Fruit fly (Drosophila melanogaster): ENCODE data around the gene loh.
A peak's percentile ranks its signal among the peaks of the same experiment; 100 is the strongest.

loh gene

dm6 chr2L:10466865-10467270, 24.5 kb downstream of the loh start (continued):
- TF ChIP-seq CG6254 (GFP tag; optimal IDR thresholded peaks at IDR 0.05) (peak; percentile 65), E2f1 (GFP tag; IDR thresholded peaks at IDR 0.05) (peak; percentile 26; the same call in 1 of the 2 replicates), ham (GFP tag; IDR thresholded peaks at IDR 0.05) (no peak), CG14441 (GFP tag; IDR thresholded peaks at IDR 0.05) (no peak), pita (GFP tag; optimal IDR thresholded peaks at IDR 0.05) (no peak), CG15696 (tag; optimal IDR thresholded peaks at IDR 0.05) (peak; percentile 19), CG15269 (tag; optimal IDR thresholded peaks at IDR 0.05) (no peak), CG13287 (GFP tag; IDR thresholded peaks at IDR 0.05; ENCODE audit: partially characterized antibody) (no peak), CG7357 (GFP tag; IDR thresholded peaks at IDR 0.05) (peak; percentile 61; the same call in 2 of the 3 replicates), Kr (GFP tag; optimal IDR thresholded peaks at IDR 0.05) (no peak), slp2 (GFP tag; optimal IDR thresholded peaks at IDR 0.05) (peak; percentile 37), chn (GFP tag; optimal IDR thresholded peaks at IDR 0.05) (peak; percentile 42), CG9817 (tag; optimal IDR thresholded peaks at IDR 0.05) (peak; percentile 10), CG13123 (GFP tag; optimal IDR thresholded peaks at IDR 0.05) (no peak), CG3838 (GFP tag; optimal IDR thresholded peaks at IDR 0.05) (no peak), CG11398 (GFP tag; optimal IDR thresholded peaks at IDR 0.05) (peak; percentile 21), dysf (GFP tag; IDR thresholded peaks at IDR 0.05) (peak; percentile 76), Oaz (GFP tag; IDR thresholded peaks at IDR 0.05) (peak; percentile 31; the same call in 1 of the 2 replicates), unc-4 (GFP tag; IDR thresholded peaks at IDR 0.05; ENCODE audit: partially characterized antibody) (no peak), E2f2 (GFP tag; IDR thresholded peaks at IDR 0.05) (0 out of 2 replicates have a peak, but pooled peaks have one; percentile 30), sisA (GFP tag; IDR thresholded peaks at IDR 0.05) (peak; percentile 54; the same call in 1 of the 2 replicates), az2 (GFP tag; optimal IDR thresholded peaks at IDR 0.05) (peak; percentile 60), ERR (GFP tag; optimal IDR thresholded peaks at IDR 0.05) (no peak), disco-r (GFP tag; optimal IDR thresholded peaks at IDR 0.05) (peak; percentile 18), Abd-B (GFP tag; optimal IDR thresholded peaks at IDR 0.05) (peak; percentile 47), croc (GFP tag; conservative IDR thresholded peaks at IDR 0.05) (peak; percentile 69), repo (GFP tag; optimal IDR thresholded peaks at IDR 0.05) (no peak), crc (GFP tag; optimal IDR thresholded peaks at IDR 0.05) (no peak), dmrt99B (tag; optimal IDR thresholded peaks at IDR 0.05) (peak; percentile 80), gfzf (GFP tag; optimal IDR thresholded peaks at IDR 0.05) (no peak), scrt (GFP tag; optimal IDR thresholded peaks at IDR 0.05) (no peak), row (GFP tag; IDR thresholded peaks at IDR 0.05) (peak; percentile 75; the same call in 2 of the 3 replicates), Hr51 (GFP tag; optimal IDR thresholded peaks at IDR 0.05) (no peak), crol (GFP tag; IDR thresholded peaks at IDR 0.05) (no peak), p53 (GFP tag; optimal IDR thresholded peaks at IDR 0.05) (no peak), gcm2 (GFP tag; optimal IDR thresholded peaks at IDR 0.05) (no peak), Dip3 (GFP tag; optimal IDR thresholded peaks at IDR 0.05) (no peak), gce (GFP tag; IDR thresholded peaks at IDR 0.05) (no peak), inv (GFP tag; IDR thresholded peaks at IDR 0.05; ENCODE audit: partially characterized antibody) (no peak), ap (GFP tag; IDR thresholded peaks at IDR 0.05) (no peak), Vsx1 (GFP tag; optimal IDR thresholded peaks at IDR 0.05) (peak; percentile 6), fd64A (GFP tag; optimal IDR thresholded peaks at IDR 0.05) (no peak), CG14050 (GFP tag; IDR thresholded peaks at IDR 0.05) (no peak), D19A (tag; optimal IDR thresholded peaks at IDR 0.05) (peak; percentile 64), dpn (GFP tag; optimal IDR thresholded peaks at IDR 0.05) (peak; percentile 52 to 56), Six4 (GFP tag; optimal IDR thresholded peaks at IDR 0.05) (peak; percentile 60), gro (GFP tag; optimal IDR thresholded peaks at IDR 0.05) (no peak), CG12155 (GFP tag; optimal IDR thresholded peaks at IDR 0.05) (peak; percentile 14), z (GFP tag; IDR thresholded peaks at IDR 0.05) (no peak), CG18619 (GFP tag; optimal IDR thresholded peaks at IDR 0.05) (peak; percentile 49), nerfin-1 (tag; optimal IDR thresholded peaks at IDR 0.05) (peak; percentile 50)
